Worm (Caenorhabditis elegans) whole organism, midembryonic: ENCODE data around the gene rap-2.

Experiments
- cog-1 ChIP-seq: sonication (generic microtip); optimal IDR thresholded peaks from 2 replicates; lab custom pipeline; 2016; ENCODE audit warnings: missing genetic modification characterization, missing compliant biosample characterization
- med-1 ChIP-seq: sonication (generic microtip); optimal IDR thresholded peaks from 2 replicates; lab custom pipeline; 2017; ENCODE audit warnings: missing genetic modification characterization, mild to moderate bottlenecking, missing compliant biosample characterization, antibody characterized with exemption, missing genetic modification reagents; ENCODE audit not compliant: insufficient read depth

DNA sequence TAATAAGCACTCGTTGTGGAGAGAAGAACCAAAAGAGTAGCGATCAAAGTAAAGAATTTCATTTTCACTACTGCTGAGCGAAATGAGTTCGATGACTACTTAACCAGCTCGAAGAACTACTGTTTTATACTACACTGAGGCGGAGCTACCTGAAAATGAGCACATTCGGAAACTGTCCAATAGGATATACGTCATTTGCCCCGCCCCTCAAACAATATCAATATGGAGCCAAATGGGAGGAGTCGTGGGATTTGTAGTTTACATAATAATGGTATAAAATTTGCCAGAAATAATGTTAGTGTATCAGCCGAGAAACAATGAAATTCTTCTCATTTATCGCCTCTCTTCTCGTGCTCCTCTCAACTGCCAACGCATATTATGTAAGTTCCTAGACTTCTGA lies 25.6 kb upstream of the rap-2 start, which contains the start of the genes C01G10.5 and C01G10.4:
- TF ChIP-seq cog-1 (tag; lab: Kevin White, UChicago) (no peak), med-1 (GFP tag; lab: Kevin White, UChicago) (no peak)
